Worm (Caenorhabditis elegans): Measurements from ENCODE around the gene scl-2.

- TF ChIP-seq flt-1 (GFP tag; IDR thresholded peaks at IDR 0.05): no peak
- TF ChIP-seq klf-2 (GFP tag; conservative IDR thresholded peaks at IDR 0.05): no peak
These were observed 9.4 kb upstream of the scl-2 start, which contains the start of gene scl-10 for ce11 chrIV:13048157-13048556.
